Worm (Caenorhabditis elegans) whole organism, L1 larva: Measurements from ENCODE around the gene panl-2.

Source experiments
- blmp-1 ChIP-seq: fragments of 150-350 bp; optimal IDR thresholded peaks from 2 replicates; lab custom pipeline; 2014; ENCODE audit warnings: missing biosample characterization, missing genetic modification characterization
- ceh-90 ChIP-seq: sonication (generic microtip); optimal IDR thresholded peaks from 2 replicates; lab custom pipeline; 2016; ENCODE audit warnings: missing genetic modification characterization, missing compliant biosample characterization
- fkh-10 ChIP-seq: sonication (generic microtip); optimal IDR thresholded peaks from 2 replicates; lab custom pipeline; 2017; ENCODE audit warnings: missing biosample characterization, missing genetic modification reagents, missing genetic modification characterization
- lin-14 ChIP-seq: fragments of 200-800 bp; sonication (Bioruptor generic); optimal IDR thresholded peaks from 2 replicates; lab custom pipeline; 2018; ENCODE audit warnings: mild to moderate bottlenecking, missing genetic modification characterization, moderate library complexity, missing compliant biosample characterization
- nhr-71 ChIP-seq: sonication (generic microtip); optimal IDR thresholded peaks from 2 replicates; lab custom pipeline; 2016; ENCODE audit warnings: mild to moderate bottlenecking, missing genetic modification characterization, moderate library complexity, missing compliant biosample characterization
- unc-86 ChIP-seq: sonication (generic microtip); optimal IDR thresholded peaks from 2 replicates; lab custom pipeline; 2016; ENCODE audit warnings: missing genetic modification characterization, missing compliant biosample characterization
- ztf-4 ChIP-seq: fragments of 150-350 bp; optimal IDR thresholded peaks from 2 replicates; lab custom pipeline; 2014; ENCODE audit warnings: missing biosample characterization, missing genetic modification characterization

Gene panl-2

ce11 chrIII:6928725-6929124, 39.2 kb downstream of the panl-2 start, which contains the start of gene flap-1:
Gene flap-1, minus strand, starts transcription at chrIII:6928825.
- TF ChIP-seq ceh-90 (tag; lab: Kevin White, UChicago) (no peak), blmp-1 (tag; lab: Kevin White, UChicago) (no peak), fkh-10 (GFP tag; lab: Kevin White, UChicago) (no peak), nhr-71 (tag; lab: Kevin White, UChicago) (no peak)

DNA sequence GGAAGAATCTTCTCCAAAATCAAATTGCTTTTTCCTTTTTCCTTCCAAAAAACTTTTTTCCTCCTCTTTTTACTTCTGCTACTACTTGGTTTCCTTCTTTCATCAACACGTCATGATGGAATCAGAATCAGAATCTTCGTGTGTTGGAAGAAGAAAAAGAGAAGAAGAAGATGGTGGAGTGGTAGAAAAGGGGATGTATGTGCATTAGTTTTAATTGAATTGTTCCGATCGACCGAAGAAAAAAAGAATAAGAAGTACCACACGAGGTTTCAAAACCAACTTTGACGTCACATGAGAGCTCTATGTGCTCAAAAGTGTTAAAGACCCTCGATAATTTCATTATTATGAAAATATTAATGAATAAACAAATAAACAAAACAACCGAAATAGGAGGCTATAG, 53.1 kb downstream of the panl-2 start:
- peak; percentile 6 for TF ChIP-seq unc-86 (tag; lab: Kevin White, UChicago)
- peak; percentile 62 for TF ChIP-seq lin-14 (GFP tag; lab: Kevin White, UChicago)
- peak; percentile 3 for TF ChIP-seq nhr-71 (tag; lab: Kevin White, UChicago)
- no peak for TF ChIP-seq ztf-4 (tag; lab: Kevin White, UChicago)
